Fruit fly (Drosophila melanogaster) whole organism, embryonic: Measurements from ENCODE around the gene Nlg2.

Experiments used
- B-H2 ChIP-seq: fragments of 200-800 bp; sonication (Bioruptor generic); optimal IDR thresholded peaks from 2 replicates; lab custom pipeline; 2018; ENCODE audit warnings: missing biosample characterization, mild to moderate bottlenecking, missing genetic modification characterization
- CG11093 ChIP-seq: fragments of 200-800 bp; sonication (Bioruptor generic); IDR thresholded peaks from 3 replicates; pipeline ENCODE4 v1.3.6; 2022; ENCODE audit warnings: missing biosample characterization, missing genetic modification characterization
- CG11398 ChIP-seq: fragments of 200-800 bp; sonication (Bioruptor generic); optimal IDR thresholded peaks from 2 replicates; lab custom pipeline; 2016; ENCODE audit warnings: missing biosample characterization, missing genetic modification characterization
- CG12391 ChIP-seq: fragments of 200-800 bp; sonication (Bioruptor generic); optimal IDR thresholded peaks from 3 replicates; lab custom pipeline; 2018; ENCODE audit warnings: missing biosample characterization, mild to moderate bottlenecking, missing genetic modification characterization, moderate library complexity
- CG2678 ChIP-seq: fragments of 200-800 bp; sonication (Bioruptor generic); optimal IDR thresholded peaks from 3 replicates; lab custom pipeline; 2019; ENCODE audit warnings: missing biosample characterization, mild to moderate bottlenecking, missing genetic modification characterization, moderate library complexity
- CG30403 ChIP-seq: fragments of 200-800 bp; sonication (Bioruptor generic); optimal IDR thresholded peaks from 3 replicates; lab custom pipeline; 2016; ENCODE audit warnings: missing biosample characterization, missing genetic modification characterization
- CG31224 ChIP-seq: fragments of 200-800 bp; sonication (Bioruptor generic); IDR thresholded peaks from 2 replicates; pipeline ENCODE4 v1.3.6; 2022; ENCODE audit warnings: missing biosample characterization, missing genetic modification characterization
- CG32772 ChIP-seq: fragments of 200-800 bp; sonication (Bioruptor generic); IDR thresholded peaks from 2 replicates; pipeline ENCODE4 v1.3.6; 2022; ENCODE audit warnings: missing biosample characterization, missing genetic modification characterization
- CG4617 ChIP-seq: fragments of 200-800 bp; sonication (Bioruptor generic); optimal IDR thresholded peaks from 3 replicates; lab custom pipeline; 2016; ENCODE audit warnings: missing biosample characterization, missing genetic modification characterization, borderline replicate concordance
- CG5245 ChIP-seq: fragments of 200-800 bp; sonication (Bioruptor generic); optimal IDR thresholded peaks from 3 replicates; lab custom pipeline; 2016; ENCODE audit warnings: missing biosample characterization, missing genetic modification characterization
- CG6272 ChIP-seq: fragments of 200-800 bp; sonication (Bioruptor generic); IDR thresholded peaks from 2 replicates; pipeline ENCODE4 v1.3.6; 2022; ENCODE audit warnings: missing biosample characterization, missing genetic modification characterization
- CG6683 ChIP-seq: fragments of 200-800 bp; sonication (Bioruptor generic); optimal IDR thresholded peaks from 2 replicates; lab custom pipeline; 2017; ENCODE audit warnings: missing biosample characterization, mild to moderate bottlenecking, missing genetic modification characterization, missing genetic modification reagents
- CG7556 ChIP-seq: fragments of 200-800 bp; sonication (Bioruptor generic); optimal IDR thresholded peaks from 2 replicates; lab custom pipeline; 2017; ENCODE audit warnings: missing biosample characterization, mild to moderate bottlenecking, missing genetic modification characterization
- CG7745 ChIP-seq: fragments of 200-800 bp; sonication (Bioruptor generic); optimal IDR thresholded peaks from 2 replicates; lab custom pipeline; 2018; ENCODE audit warnings: missing biosample characterization, mild to moderate bottlenecking, missing genetic modification characterization, moderate library complexity
- CG7928 ChIP-seq: fragments of 200-800 bp; sonication (Bioruptor generic); optimal IDR thresholded peaks from 2 replicates; lab custom pipeline; 2017; ENCODE audit warnings: missing biosample characterization, mild to moderate bottlenecking, missing genetic modification characterization
- CG9215 ChIP-seq: fragments of 200-800 bp; sonication (Bioruptor generic); IDR thresholded peaks from 2 replicates; pipeline ENCODE4 v1.3.6; 2022; ENCODE audit warnings: missing biosample characterization, missing genetic modification characterization
- CG9609 ChIP-seq: fragments of 200-800 bp; sonication (Bioruptor generic); optimal IDR thresholded peaks from 3 replicates; lab custom pipeline; 2016; ENCODE audit warnings: missing biosample characterization, missing genetic modification characterization
- CkIIα-i1 ChIP-seq: fragments of 200-800 bp; sonication (Bioruptor generic); IDR thresholded peaks from 2 replicates; pipeline ENCODE4 v1.3.6; 2022; ENCODE audit warnings: missing biosample characterization, missing genetic modification characterization
- D19B ChIP-seq: fragments of 200-800 bp; sonication (Bioruptor generic); optimal IDR thresholded peaks from 2 replicates; lab custom pipeline; 2017; ENCODE audit warnings: missing biosample characterization, mild to moderate bottlenecking, missing genetic modification characterization
- Dbx ChIP-seq: fragments of 200-800 bp; sonication (Bioruptor generic); IDR thresholded peaks from 3 replicates; pipeline ENCODE4 v1.3.6; 2022; ENCODE audit warnings: missing biosample characterization, missing genetic modification characterization
- E2f2 ChIP-seq: fragments of 200-800 bp; sonication (Bioruptor generic); IDR thresholded peaks from 2 replicates; pipeline ENCODE4 v1.3.6; 2022; ENCODE audit warnings: missing biosample characterization, missing genetic modification characterization
- Ets97D ChIP-seq: fragments of 200-800 bp; sonication (Bioruptor generic); optimal IDR thresholded peaks from 3 replicates; lab custom pipeline; 2016; ENCODE audit warnings: missing biosample characterization, missing genetic modification characterization
- H15 ChIP-seq: fragments of 200-800 bp; sonication (Bioruptor generic); IDR thresholded peaks from 3 replicates; pipeline ENCODE4 v1.3.6; 2022; ENCODE audit warnings: missing biosample characterization, missing genetic modification characterization
- Hey ChIP-seq: fragments of 200-800 bp; sonication (Bioruptor generic); optimal IDR thresholded peaks from 3 replicates; lab custom pipeline; 2018; ENCODE audit warnings: missing biosample characterization, mild to moderate bottlenecking, missing genetic modification characterization
- Hsf ChIP-seq: fragments of 200-800 bp; sonication (Bioruptor generic); optimal IDR thresholded peaks from 3 replicates; lab custom pipeline; 2016; ENCODE audit warnings: missing biosample characterization, missing genetic modification characterization
- Med ChIP-seq: fragments of 200-800 bp; sonication (Bioruptor generic); peaks from one replicate; lab custom pipeline; 2016; ENCODE audit warnings: missing biosample characterization, missing genetic modification characterization, mild to moderate bottlenecking, inconsistent platforms, moderate library complexity
- NFAT ChIP-seq: fragments of 200-800 bp; sonication (Bioruptor generic); IDR thresholded peaks from 2 replicates; pipeline ENCODE4 v1.3.6; 2022; ENCODE audit warnings: missing biosample characterization, missing genetic modification characterization
- Rfx ChIP-seq: fragments of 200-800 bp; sonication (Bioruptor generic); IDR thresholded peaks from 2 replicates; pipeline ENCODE4 v1.3.6; 2022; ENCODE audit warnings: missing biosample characterization, missing genetic modification characterization
- Sin3A ChIP-seq: fragments of >200 bp; optimal IDR thresholded peaks from 2 replicates; lab custom pipeline; 2018
- Sox102F ChIP-seq: fragments of 200-800 bp; sonication (Bioruptor generic); optimal IDR thresholded peaks from 2 replicates; lab custom pipeline; 2018; ENCODE audit warnings: missing biosample characterization, mild to moderate bottlenecking, missing genetic modification characterization, moderate library complexity
- Usf ChIP-seq: fragments of 200-800 bp; sonication (Bioruptor generic); optimal IDR thresholded peaks from 2 replicates; lab custom pipeline; 2017; ENCODE audit warnings: missing genotype, missing biosample characterization, missing genetic modification characterization
- Xbp1 ChIP-seq: fragments of 200-800 bp; sonication (Bioruptor generic); optimal IDR thresholded peaks from 3 replicates; lab custom pipeline; 2016; ENCODE audit warnings: missing biosample characterization, mild to moderate bottlenecking, missing genetic modification characterization
- ftz-f1 ChIP-seq: fragments of 200-800 bp; sonication (Bioruptor generic); optimal IDR thresholded peaks from 2 replicates; lab custom pipeline; 2016; ENCODE audit warnings: missing biosample characterization, missing genetic modification characterization
- fu2 ChIP-seq: fragments of 200-800 bp; sonication (Bioruptor generic); optimal IDR thresholded peaks from 2 replicates; lab custom pipeline; 2016; ENCODE audit warnings: missing biosample characterization, missing genetic modification characterization
- gem ChIP-seq: fragments of 200-800 bp; sonication (Bioruptor generic); optimal IDR thresholded peaks from 2 replicates; lab custom pipeline; 2019; ENCODE audit warnings: missing biosample characterization, mild to moderate bottlenecking, missing genetic modification characterization, moderate library complexity
- grn ChIP-seq: fragments of 200-800 bp; sonication (Bioruptor generic); optimal IDR thresholded peaks from 3 replicates; lab custom pipeline; 2017; ENCODE audit warnings: missing biosample characterization, missing genetic modification characterization
- gsb-n ChIP-seq: fragments of 200-800 bp; sonication (Bioruptor generic); optimal IDR thresholded peaks from 3 replicates; lab custom pipeline; 2018; ENCODE audit warnings: missing biosample characterization, mild to moderate bottlenecking, missing genetic modification characterization
- jumu ChIP-seq: fragments of 200-800 bp; sonication (Bioruptor generic); optimal IDR thresholded peaks from 3 replicates; lab custom pipeline; 2016; ENCODE audit warnings: missing biosample characterization, missing genetic modification characterization
- lilli ChIP-seq: fragments of 200-800 bp; sonication (Bioruptor generic); optimal IDR thresholded peaks from 3 replicates; lab custom pipeline; 2016; ENCODE audit warnings: missing biosample characterization, missing genetic modification characterization
- nmo ChIP-seq: fragments of 200-800 bp; sonication (Bioruptor generic); optimal IDR thresholded peaks from 2 replicates; lab custom pipeline; 2018; ENCODE audit warnings: missing biosample characterization, mild to moderate bottlenecking, missing genetic modification characterization, moderate library complexity
- pb ChIP-seq: fragments of 200-800 bp; sonication (Bioruptor generic); optimal IDR thresholded peaks from 3 replicates; lab custom pipeline; 2016; ENCODE audit warnings: missing biosample characterization, missing genetic modification characterization
- pzg ChIP-seq: fragments of 200-800 bp; sonication (Bioruptor generic); optimal IDR thresholded peaks from 3 replicates; lab custom pipeline; 2018; ENCODE audit warnings: missing biosample characterization, mild to moderate bottlenecking, missing genetic modification characterization, moderate library complexity
- shn ChIP-seq: fragments of 200-800 bp; sonication (Bioruptor generic); optimal IDR thresholded peaks from 3 replicates; lab custom pipeline; 2016; ENCODE audit warnings: missing biosample characterization, missing genetic modification characterization
- sisA ChIP-seq: fragments of 200-800 bp; sonication (Bioruptor generic); IDR thresholded peaks from 2 replicates; pipeline ENCODE4 v1.3.6; 2022; ENCODE audit warnings: missing biosample characterization, missing genetic modification characterization
- slbo ChIP-seq: fragments of 200-800 bp; sonication (Bioruptor generic); IDR thresholded peaks from 2 replicates; pipeline ENCODE4 v1.3.6; 2022; ENCODE audit warnings: missing biosample characterization, missing genetic modification characterization
- slp2 ChIP-seq: fragments of 200-800 bp; sonication (Bioruptor generic); optimal IDR thresholded peaks from 2 replicates; lab custom pipeline; 2016; ENCODE audit warnings: missing biosample characterization, missing genetic modification characterization
- ssp ChIP-seq: fragments of 200-800 bp; sonication (Bioruptor generic); IDR thresholded peaks from 2 replicates; pipeline ENCODE4 v1.3.6; 2022; ENCODE audit warnings: missing biosample characterization, missing genetic modification characterization
- tup ChIP-seq: fragments of 200-800 bp; sonication (Bioruptor generic); optimal IDR thresholded peaks from 2 replicates; lab custom pipeline; 2016; ENCODE audit warnings: missing biosample characterization, mild to moderate bottlenecking, missing genetic modification characterization, moderate library complexity

Nlg2 gene

dm6 chr2L:6919203-6919849, 44.6 kb downstream of the Nlg2 start (continued):
- TF ChIP-seq CG9609 (no peak), tup (no peak), CG5245 (GFP tag; lab: Kevin White, UChicago) (no peak), CG31224 (GFP tag; lab: Robert Waterston, UW) (no peak), CG7745 (no peak)
- TF ChIP-seq, all 482 proteins: peak for 36

dm6 chr2L:6919850-6920660, 45.4 kb downstream of the Nlg2 start, which contains the start of gene x16:
Gene x16 (minus strand): TSS chr2L:6920210.
- TF ChIP-seq jumu, result no peak
- no peak for TF ChIP-seq Sox102F (GFP tag; lab: Kevin White, UChicago)
- peak; percentile 83 for TF ChIP-seq CG7928 (GFP tag; lab: Kevin White, UChicago)
- no peak for TF ChIP-seq slp2 (GFP tag; lab: Kevin White, UChicago)
- TF ChIP-seq gsb-n (tag; lab: Kevin White, UChicago), result peak; percentile 16
- 0 out of 3 replicates have a peak, but pooled peaks have one; percentile 2 for TF ChIP-seq Dbx (GFP tag; lab: Robert Waterston, UW)
- peak; percentile 10 for TF ChIP-seq Hsf (GFP tag; lab: Kevin White, UChicago)
- TF ChIP-seq Hey (tag; lab: Kevin White, UChicago), result no peak
- peak; percentile 15 for TF ChIP-seq gem (tag; lab: Kevin White, UChicago)
- no peak for TF ChIP-seq CkIIα-i1
- no peak for TF ChIP-seq shn
- peak; percentile 12 for TF ChIP-seq CG2678
- TF ChIP-seq H15 (GFP tag; lab: Robert Waterston, UW), result no peak
- TF ChIP-seq CG11398 (GFP tag; lab: Kevin White, UChicago), result no peak
- 0 out of 2 replicates have a peak, but pooled peaks have one; percentile 10 for TF ChIP-seq sisA
- TF ChIP-seq CG4617, result peak; percentile 45
- TF ChIP-seq fu2 (GFP tag; lab: Kevin White, UChicago), result peak; percentile 8
- TF ChIP-seq E2f2 (GFP tag; lab: Robert Waterston, UW), result peak; percentile 54
- 0 out of 2 replicates have a peak, but pooled peaks have one; percentile 10 for TF ChIP-seq NFAT (GFP tag; lab: Robert Waterston, UW)
- peak; percentile 18 for TF ChIP-seq CG12391 (tag; lab: Kevin White, UChicago)
- no peak for TF ChIP-seq CG11093 (GFP tag; lab: Robert Waterston, UW)
- TF ChIP-seq nmo (GFP tag; lab: Kevin White, UChicago), result peak; percentile 30
- no peak for TF ChIP-seq pb (GFP tag; lab: Kevin White, UChicago)
- no peak for TF ChIP-seq ftz-f1 (GFP tag; lab: Kevin White, UChicago)
- TF ChIP-seq pzg (GFP tag; lab: Kevin White, UChicago), result peak; percentile 56
- no peak for TF ChIP-seq CG32772 (GFP tag; lab: Robert Waterston, UW)
- 0 out of 2 replicates have a peak, but pooled peaks have one; percentile 14 for TF ChIP-seq ssp
- peak; percentile 35 for TF ChIP-seq Ets97D (GFP tag; lab: Kevin White, UChicago)
- no peak for TF ChIP-seq D19B
- TF ChIP-seq Usf (GFP tag; lab: Kevin White, UChicago), result no peak
- TF ChIP-seq Med (GFP tag; lab: Kevin White, UChicago), result peak; percentile 10
- TF ChIP-seq lilli (GFP tag; lab: Kevin White, UChicago), result no peak
- TF ChIP-seq slbo (GFP tag; lab: Robert Waterston, UW), result peak; percentile 39; the same call in 1 of the 2 replicates
- no peak for TF ChIP-seq CG6272 (GFP tag; lab: Robert Waterston, UW)
- TF ChIP-seq Sin3A, result peak; percentile 76
- TF ChIP-seq Xbp1 (GFP tag; lab: Kevin White, UChicago), result peak; percentile 10
- peak; percentile 8 for TF ChIP-seq B-H2 (GFP tag; lab: Kevin White, UChicago)
- no peak for TF ChIP-seq grn (GFP tag; lab: Kevin White, UChicago)
- TF ChIP-seq Rfx (GFP tag; lab: Robert Waterston, UW), result peak; percentile 18; the same call in 1 of the 2 replicates
- no peak for TF ChIP-seq CG6683 (GFP tag; lab: Kevin White, UChicago)
- no peak for TF ChIP-seq CG9215 (GFP tag; lab: Robert Waterston, UW)
- no peak for TF ChIP-seq CG7556
- peak; percentile 10 for TF ChIP-seq CG30403 (GFP tag; lab: Kevin White, UChicago)
